Fruit fly (Drosophila melanogaster) whole organism, prepupa: ENCODE data around the gene CG10352.

Experiments used
- Blimp-1 ChIP-seq: fragments of 200-800 bp; sonication (Bioruptor generic); optimal IDR thresholded peaks from 3 replicates; lab custom pipeline; 2017; ENCODE audit warnings: missing biosample characterization, missing genetic modification characterization, mild to moderate bottlenecking, moderate library complexity, missing genetic modification reagents
- CG10631 ChIP-seq: fragments of 200-800 bp; sonication (Bioruptor generic); optimal IDR thresholded peaks from 2 replicates; lab custom pipeline; 2016; ENCODE audit warnings: missing biosample characterization, missing genetic modification characterization
- CG11762 ChIP-seq: fragments of 200-800 bp; sonication (Bioruptor generic); optimal IDR thresholded peaks from 3 replicates; lab custom pipeline; 2016; ENCODE audit warnings: missing biosample characterization, missing genetic modification characterization; ENCODE audit not compliant: insufficient read depth
- CG11902 ChIP-seq: fragments of 200-800 bp; sonication (Bioruptor generic); optimal IDR thresholded peaks from 3 replicates; lab custom pipeline; 2016; ENCODE audit warnings: missing biosample characterization, missing genetic modification characterization
- CG15336 ChIP-seq: fragments of 200-800 bp; sonication (Bioruptor generic); IDR thresholded peaks from 2 replicates; pipeline ENCODE4 v1.3.6; 2022; ENCODE audit warnings: missing biosample characterization, missing genetic modification characterization
- CG1621 ChIP-seq: fragments of 200-800 bp; sonication (Bioruptor generic); optimal IDR thresholded peaks from 3 replicates; lab custom pipeline; 2018; ENCODE audit warnings: missing biosample characterization, mild to moderate bottlenecking, missing genetic modification characterization
- CG16779 ChIP-seq: fragments of 200-800 bp; sonication (Bioruptor generic); optimal IDR thresholded peaks from 3 replicates; lab custom pipeline; 2017; ENCODE audit warnings: missing biosample characterization, mild to moderate bottlenecking, missing genetic modification characterization
- CG3032 ChIP-seq: fragments of 200-800 bp; optimal IDR thresholded peaks from 2 replicates; lab custom pipeline; 2019; ENCODE audit warnings: missing biosample characterization, mild to moderate bottlenecking, missing genetic modification characterization, moderate library complexity
- CG31627 ChIP-seq: fragments of 200-800 bp; sonication (Bioruptor generic); optimal IDR thresholded peaks from 3 replicates; lab custom pipeline; 2016; ENCODE audit warnings: missing biosample characterization, missing genetic modification characterization
- CG34406 ChIP-seq: fragments of 200-800 bp; sonication (Bioruptor generic); optimal IDR thresholded peaks from 3 replicates; lab custom pipeline; 2016; ENCODE audit warnings: missing biosample characterization, missing genetic modification characterization
- CG3919 ChIP-seq: fragments of 200-800 bp; sonication (Bioruptor generic); optimal IDR thresholded peaks from 3 replicates; lab custom pipeline; 2016; ENCODE audit warnings: missing biosample characterization, missing genetic modification characterization
- CG4318 ChIP-seq: fragments of 200-800 bp; sonication (Bioruptor generic); optimal IDR thresholded peaks from 3 replicates; lab custom pipeline; 2017; ENCODE audit warnings: missing biosample characterization, mild to moderate bottlenecking, missing genetic modification characterization
- CG6276 ChIP-seq: fragments of 200-800 bp; sonication (Bioruptor generic); optimal IDR thresholded peaks from 2 replicates; lab custom pipeline; 2017; ENCODE audit warnings: missing biosample characterization, mild to moderate bottlenecking, missing genetic modification characterization
- CG6792 ChIP-seq: fragments of 200-800 bp; sonication (Bioruptor generic); optimal IDR thresholded peaks from 3 replicates; lab custom pipeline; 2016; ENCODE audit warnings: missing biosample characterization, missing genetic modification characterization
- CG6854 ChIP-seq: fragments of 200-800 bp; sonication (Bioruptor generic); optimal IDR thresholded peaks from 2 replicates; lab custom pipeline; 2017; ENCODE audit warnings: missing biosample characterization, mild to moderate bottlenecking, missing genetic modification characterization
- CG8119 ChIP-seq: fragments of 200-800 bp; sonication (Bioruptor generic); IDR thresholded peaks from 3 replicates; pipeline ENCODE4 v1.3.6; 2022; ENCODE audit warnings: missing biosample characterization, missing genetic modification characterization
- CG8319 ChIP-seq: fragments of 200-800 bp; sonication (Bioruptor generic); optimal IDR thresholded peaks from 3 replicates; lab custom pipeline; 2016; ENCODE audit warnings: missing biosample characterization, missing genetic modification characterization
- Eip75B ChIP-seq: fragments of 200-800 bp; sonication (Bioruptor generic); optimal IDR thresholded peaks from 3 replicates; lab custom pipeline; 2016; ENCODE audit warnings: missing biosample characterization, missing genetic modification characterization
- Eip78C ChIP-seq: fragments of 200-800 bp; sonication (Bioruptor generic); peaks from one replicate; lab custom pipeline; 2016; ENCODE audit warnings: missing biosample characterization, missing genetic modification characterization
- Eip93F ChIP-seq: fragments of 200-800 bp; sonication (Bioruptor generic); optimal IDR thresholded peaks from 2 replicates; lab custom pipeline; 2016; ENCODE audit warnings: missing biosample characterization, mild to moderate bottlenecking, missing genetic modification characterization
- Ets21C ChIP-seq: fragments of 200-800 bp; sonication (Bioruptor generic); optimal IDR thresholded peaks from 3 replicates; lab custom pipeline; 2016; ENCODE audit warnings: missing biosample characterization, missing genetic modification characterization
- Gug ChIP-seq: fragments of 200-800 bp; sonication (Bioruptor generic); IDR thresholded peaks from 2 replicates; pipeline ENCODE4 v1.3.6; 2022; ENCODE audit warnings: missing biosample characterization, missing genetic modification characterization
- Hr39 ChIP-seq: fragments of 200-800 bp; sonication (Bioruptor generic); optimal IDR thresholded peaks from 2 replicates; lab custom pipeline; 2016; ENCODE audit warnings: missing biosample characterization, missing genetic modification characterization
- Lpt ChIP-seq: fragments of 200-800 bp; sonication (Bioruptor generic); optimal IDR thresholded peaks from 3 replicates; lab custom pipeline; 2016; ENCODE audit warnings: missing biosample characterization, missing genetic modification characterization
- Met ChIP-seq: fragments of 200-800 bp; sonication (Bioruptor generic); optimal IDR thresholded peaks from 3 replicates; lab custom pipeline; 2016; ENCODE audit warnings: missing biosample characterization, missing genetic modification characterization
- OdsH ChIP-seq: fragments of 200-800 bp; sonication (Bioruptor generic); optimal IDR thresholded peaks from 3 replicates; lab custom pipeline; 2016; ENCODE audit warnings: missing biosample characterization, missing genetic modification characterization
- Sox102F ChIP-seq: fragments of 200-800 bp; sonication (Bioruptor generic); optimal IDR thresholded peaks from 2 replicates; lab custom pipeline; 2016; ENCODE audit warnings: missing biosample characterization, mild to moderate bottlenecking, missing genetic modification characterization
- Sox14 ChIP-seq: fragments of 200-800 bp; sonication (Bioruptor generic); optimal IDR thresholded peaks from 3 replicates; lab custom pipeline; 2016; ENCODE audit warnings: missing biosample characterization, missing genetic modification characterization
- Sox15 ChIP-seq: fragments of 200-800 bp; sonication (Bioruptor generic); optimal IDR thresholded peaks from 3 replicates; lab custom pipeline; 2016; ENCODE audit warnings: missing biosample characterization, missing genetic modification characterization
- achi ChIP-seq: fragments of 200-800 bp; sonication (Bioruptor generic); optimal IDR thresholded peaks from 3 replicates; lab custom pipeline; 2016; ENCODE audit warnings: missing biosample characterization, missing genetic modification characterization
- acj6 ChIP-seq: fragments of 200-800 bp; sonication (Bioruptor generic); optimal IDR thresholded peaks from 3 replicates; lab custom pipeline; 2016; ENCODE audit warnings: missing biosample characterization, missing genetic modification characterization
- cyc ChIP-seq: fragments of 200-800 bp; sonication (Bioruptor generic); optimal IDR thresholded peaks from 3 replicates; lab custom pipeline; 2016; ENCODE audit warnings: missing biosample characterization, missing genetic modification characterization
- esn ChIP-seq: fragments of 200-800 bp; sonication (Bioruptor generic); optimal IDR thresholded peaks from 2 replicates; lab custom pipeline; 2016; ENCODE audit warnings: missing biosample characterization, mild to moderate bottlenecking, missing genetic modification characterization, moderate library complexity
- fd59A ChIP-seq: fragments of 200-800 bp; sonication (Bioruptor generic); optimal IDR thresholded peaks from 2 replicates; lab custom pipeline; 2017; ENCODE audit warnings: missing biosample characterization, mild to moderate bottlenecking, missing genetic modification characterization, missing genetic modification reagents
- fkh ChIP-seq: fragments of 200-800 bp; sonication (Bioruptor generic); optimal IDR thresholded peaks from 3 replicates; lab custom pipeline; 2017; ENCODE audit warnings: missing biosample characterization, mild to moderate bottlenecking, missing genetic modification characterization, moderate library complexity
- lz ChIP-seq: fragments of 200-800 bp; sonication (Bioruptor generic); optimal IDR thresholded peaks from 3 replicates; lab custom pipeline; 2016; ENCODE audit warnings: missing biosample characterization, missing genetic modification characterization
- net ChIP-seq: fragments of 200-800 bp; sonication (Bioruptor generic); optimal IDR thresholded peaks from 3 replicates; lab custom pipeline; 2016; ENCODE audit warnings: missing biosample characterization, missing genetic modification characterization
- salr ChIP-seq, 2 experiments: fragments of 200-800 bp; sonication (Bioruptor generic); optimal IDR thresholded peaks; 3 replicates each; lab custom pipeline; 2016 to 2018; ENCODE audit warnings: missing biosample characterization in 2 of 2, missing genetic modification characterization in 2 of 2, mild to moderate bottlenecking in 1 of 2
- ss ChIP-seq, 2 experiments: fragments of 200-800 bp; sonication (Bioruptor generic); optimal IDR thresholded peaks; 2 replicates in 1 of 2; 3 replicates in 1 of 2; lab custom pipeline; 2017 to 2018; ENCODE audit warnings: mild to moderate bottlenecking in 2 of 2, missing biosample characterization in 2 of 2, missing genetic modification characterization in 2 of 2, moderate library complexity in 1 of 2
- svp ChIP-seq: fragments of 200-800 bp; sonication (Bioruptor generic); peaks from one replicate; lab custom pipeline; 2016; ENCODE audit warnings: missing biosample characterization, missing genetic modification characterization
- topi ChIP-seq: fragments of 200-800 bp; sonication (Bioruptor generic); optimal IDR thresholded peaks from 3 replicates; lab custom pipeline; 2016; ENCODE audit warnings: missing biosample characterization, missing genetic modification characterization
- vri ChIP-seq: fragments of 200-800 bp; sonication (Bioruptor generic); optimal IDR thresholded peaks from 3 replicates; lab custom pipeline; 2016; ENCODE audit warnings: missing biosample characterization, mild to moderate bottlenecking, missing genetic modification characterization

Gene CG10352

dm6 chrX:11852310-11852709 is 24.7 kb downstream of the CG10352 start, which contains the start of gene p24-1:
Gene p24-1 (minus strand): TSS chrX:11852530.
- TF ChIP-seq esn (GFP tag; lab: Kevin White, UChicago), result peak; percentile 40
- TF ChIP-seq Eip75B, result no peak
- TF ChIP-seq Ets21C (GFP tag; lab: Kevin White, UChicago), result peak; percentile 1
- TF ChIP-seq CG11902 (GFP tag; lab: Kevin White, UChicago), result no peak
- peak; percentile 14 for TF ChIP-seq topi
- no peak for TF ChIP-seq CG34406
- no peak for TF ChIP-seq CG8319 (GFP tag; lab: Kevin White, UChicago)
- peak; percentile 72 for TF ChIP-seq svp
- peak; percentile 27 for TF ChIP-seq CG10631 (GFP tag; lab: Kevin White, UChicago)
- no peak for TF ChIP-seq CG15336
- TF ChIP-seq CG1621 (tag; lab: Kevin White, UChicago), result peak; percentile 98
- peak; percentile 37 for TF ChIP-seq Eip78C (GFP tag; lab: Kevin White, UChicago)
- no peak for TF ChIP-seq salr (GFP tag; optimal IDR thresholded peaks at IDR 0.05; lab: Kevin White, UChicago)
- peak; percentile 49 for TF ChIP-seq lz (GFP tag; lab: Kevin White, UChicago)
- TF ChIP-seq vri, result peak; percentile 73
- TF ChIP-seq fd59A (GFP tag; lab: Kevin White, UChicago), result no peak
- TF ChIP-seq fkh (GFP tag; lab: Kevin White, UChicago), result peak; percentile 65
- no peak for TF ChIP-seq Gug (GFP tag; lab: Robert Waterston, UW)
- TF ChIP-seq Sox14 (GFP tag; lab: Kevin White, UChicago), result peak; percentile 16
- TF ChIP-seq net (GFP tag; lab: Kevin White, UChicago), result no peak
- TF ChIP-seq Hr39, result peak; percentile 29
- TF ChIP-seq achi (GFP tag; lab: Kevin White, UChicago), result peak; percentile 96
- peak; percentile 9 for TF ChIP-seq OdsH
- peak; percentile 42 for TF ChIP-seq CG3919
- peak; percentile 50 for TF ChIP-seq CG31627
- peak; percentile 6 for TF ChIP-seq CG3032
- TF ChIP-seq Met (GFP tag; lab: Kevin White, UChicago), result peak; percentile 14
- TF ChIP-seq CG16779 (tag; lab: Kevin White, UChicago), result no peak
- TF ChIP-seq Sox15 (GFP tag; lab: Kevin White, UChicago), result no peak
- TF ChIP-seq CG8119 (GFP tag; lab: Robert Waterston, UW), result no peak
- peak; percentile 49 for TF ChIP-seq cyc (GFP tag; lab: Kevin White, UChicago)
- no peak for TF ChIP-seq CG4318 (GFP tag; lab: Kevin White, UChicago)
- TF ChIP-seq, all 60 proteins: peak for 19

DNA sequence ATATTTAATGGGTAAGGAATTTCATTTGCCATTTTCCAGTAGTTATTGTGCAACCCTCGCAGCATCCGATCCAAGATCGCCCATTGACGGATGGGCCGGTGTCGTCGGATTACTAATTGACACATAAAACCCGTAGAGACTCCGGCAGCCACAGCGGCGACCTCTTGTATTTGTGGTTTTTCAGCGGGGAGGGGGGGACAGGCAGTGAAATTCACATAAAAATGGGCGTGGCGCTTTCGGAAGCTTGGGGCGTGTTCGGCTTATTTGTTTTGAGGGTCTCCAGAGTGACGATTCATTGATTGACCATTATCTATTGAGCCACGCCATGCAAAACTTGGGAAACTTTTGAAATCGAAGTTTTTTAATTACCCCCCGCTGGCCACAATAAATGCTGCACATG is 27.7 kb downstream of the CG10352 start:
- TF ChIP-seq achi (GFP tag; lab: Kevin White, UChicago), result no peak

DNA sequence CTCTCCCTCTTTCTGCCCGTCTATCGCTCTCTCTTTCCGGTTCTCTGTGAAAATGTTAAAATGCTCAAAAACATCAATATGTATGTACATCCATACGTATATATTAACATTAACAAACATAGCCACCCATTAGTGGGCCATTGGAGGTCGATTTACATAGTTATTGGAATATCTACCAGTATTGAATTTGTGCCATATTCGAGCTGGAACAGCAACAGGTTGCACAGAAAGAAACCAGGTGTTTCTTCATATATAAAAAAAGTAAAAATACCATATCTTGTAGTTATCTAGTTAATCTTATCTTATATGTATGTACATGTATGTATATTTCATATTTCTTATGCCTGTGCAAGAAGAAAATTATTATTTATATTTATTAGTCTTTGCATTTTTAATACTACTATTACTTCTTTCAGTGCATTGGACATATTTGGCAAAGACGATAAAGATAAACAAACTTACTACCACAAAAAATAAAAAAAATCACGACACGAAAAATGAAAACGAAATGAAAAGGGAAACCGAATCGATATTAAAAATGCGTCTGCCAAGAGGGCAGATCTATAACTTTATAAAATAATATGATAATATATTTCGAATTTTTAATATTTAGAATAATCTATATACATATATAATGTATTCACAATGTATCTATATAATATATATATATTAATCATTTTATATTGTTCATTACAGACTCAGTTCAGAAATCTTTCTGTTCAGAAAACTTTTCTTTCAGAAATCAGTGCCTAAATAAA is 28.3 kb downstream of the CG10352 start:
- TF ChIP-seq vri (no peak), CG3032 (no peak), Hr39 (no peak), ss (GFP tag; optimal IDR thresholded peaks at IDR 0.05; lab: Kevin White, UChicago) (no peak), CG6854 (no peak), Sox102F (GFP tag; lab: Kevin White, UChicago) (no peak), Sox15 (GFP tag; lab: Kevin White, UChicago) (no peak), fkh (GFP tag; lab: Kevin White, UChicago) (peak; percentile 26), CG11762 (GFP tag; lab: Kevin White, UChicago) (no peak), Gug (GFP tag; lab: Robert Waterston, UW) (no peak), svp (peak; percentile 10), CG6792 (no peak), esn (GFP tag; lab: Kevin White, UChicago) (no peak), Ets21C (GFP tag; lab: Kevin White, UChicago) (no peak), Eip78C (GFP tag; lab: Kevin White, UChicago) (peak; percentile 47), Eip93F (GFP tag; lab: Kevin White, UChicago) (no peak), CG10631 (GFP tag; lab: Kevin White, UChicago) (no peak), OdsH (no peak), fd59A (GFP tag; lab: Kevin White, UChicago) (no peak), lz (GFP tag; lab: Kevin White, UChicago) (no peak), Blimp-1 (GFP tag; lab: Kevin White, UChicago) (peak; percentile 6), Lpt (GFP tag; lab: Kevin White, UChicago) (no peak), acj6 (no peak), Met (GFP tag; lab: Kevin White, UChicago) (no peak), CG34406 (peak; percentile 7), CG6276 (no peak)
- TF ChIP-seq, all 60 proteins: peak for 5
